Worm (Caenorhabditis elegans): ENCODE results near the gene R05G6.3.

DNA sequence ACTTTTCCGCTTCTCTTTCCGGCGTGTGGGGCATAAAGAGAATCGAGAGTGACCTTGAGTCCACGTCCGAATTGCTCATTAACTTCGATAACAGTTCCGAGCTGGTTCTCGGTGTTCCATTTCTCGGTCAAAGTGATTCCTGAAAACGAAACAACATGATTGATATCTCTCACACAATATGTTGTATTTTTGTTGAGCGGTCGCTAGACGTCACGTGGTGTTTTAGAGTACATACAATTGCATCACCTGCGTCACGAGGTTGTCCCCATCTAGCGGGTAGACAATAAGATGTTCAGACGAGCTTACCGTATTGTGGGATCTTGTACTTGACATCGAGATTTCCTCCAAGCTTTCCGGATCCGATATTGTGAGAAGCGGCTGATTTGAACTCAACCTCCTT is 9.0 kb upstream of the R05G6.3 start:
- TF ChIP-seq lin-32 (GFP tag; optimal IDR thresholded peaks at IDR 0.05) (no peak), nhr-12 (tag; optimal IDR thresholded peaks at IDR 0.05) (no peak), drap-1 (GFP tag; optimal IDR thresholded peaks at IDR 0.05) (no peak), lin-13 (tag; optimal IDR thresholded peaks at IDR 0.05) (no peak), nhr-237 (tag; optimal IDR thresholded peaks at IDR 0.05) (no peak), elt-1 (tag; optimal IDR thresholded peaks at IDR 0.05; ENCODE audit: borderline replicate concordance, insufficient read depth) (no peak), snpc-4 (tag; optimal IDR thresholded peaks at IDR 0.05) (no peak), pha-4 (tag; optimal IDR thresholded peaks at IDR 0.05) (no peak)
